Fruit fly (Drosophila melanogaster): ENCODE data around the gene Sec71.

The Sec71 gene

DNA sequence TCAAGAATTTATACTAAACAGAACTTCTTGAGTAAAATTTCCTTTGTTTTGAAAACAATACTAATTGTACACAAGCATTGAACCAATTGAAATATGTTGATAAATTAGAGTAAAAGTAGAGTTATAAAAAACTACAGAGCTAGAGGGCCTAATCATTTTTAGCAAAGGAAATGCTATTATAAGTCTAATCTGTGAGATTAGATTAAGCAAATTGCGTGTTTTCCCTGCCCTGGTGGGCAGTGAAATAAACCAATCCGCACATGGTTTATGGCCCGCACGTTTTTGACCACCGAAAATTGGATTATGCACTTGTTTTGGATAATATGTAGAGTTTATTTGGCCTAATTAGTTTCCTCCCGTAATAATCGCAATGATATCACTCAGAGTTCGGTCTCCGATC is 49.3 kb downstream of the Sec71 start:
- no peak for TF ChIP-seq Clk (GFP tag; optimal IDR thresholded peaks at IDR 0.05)
- TF ChIP-seq CG7101 (tag; optimal IDR thresholded peaks at IDR 0.05) = no peak
- TF ChIP-seq CG1620 (GFP tag; optimal IDR thresholded peaks at IDR 0.05) = no peak
- no peak for TF ChIP-seq cic (GFP tag; optimal IDR thresholded peaks at IDR 0.05)
- no peak for TF ChIP-seq Crg-1 (GFP tag; optimal IDR thresholded peaks at IDR 0.05)
- TF ChIP-seq toe (GFP tag; optimal IDR thresholded peaks at IDR 0.05) = no peak
- no peak for TF ChIP-seq bab1 (GFP tag; optimal IDR thresholded peaks at IDR 0.05)
- no peak for TF ChIP-seq ovo (GFP tag; optimal IDR thresholded peaks at IDR 0.05)
- TF ChIP-seq Hr96 (GFP tag; optimal IDR thresholded peaks at IDR 0.05) = no peak
- TF ChIP-seq kay (GFP tag; ENCODE audit: borderline replicate concordance) = no peak
- TF ChIP-seq CG33017 (tag; optimal IDR thresholded peaks at IDR 0.05) = no peak
- TF ChIP-seq CG12768 (GFP tag; optimal IDR thresholded peaks at IDR 0.05) = no peak
- no peak for TF ChIP-seq CG14711 (tag; optimal IDR thresholded peaks at IDR 0.05)
- no peak for TF ChIP-seq cnc (optimal IDR thresholded peaks at IDR 0.05)
- TF ChIP-seq CG5204 (GFP tag; optimal IDR thresholded peaks at IDR 0.05) = no peak
- TF ChIP-seq tj (GFP tag; optimal IDR thresholded peaks at IDR 0.05) = no peak
- no peak for TF ChIP-seq CG7045 (GFP tag; optimal IDR thresholded peaks at IDR 0.05)

DNA sequence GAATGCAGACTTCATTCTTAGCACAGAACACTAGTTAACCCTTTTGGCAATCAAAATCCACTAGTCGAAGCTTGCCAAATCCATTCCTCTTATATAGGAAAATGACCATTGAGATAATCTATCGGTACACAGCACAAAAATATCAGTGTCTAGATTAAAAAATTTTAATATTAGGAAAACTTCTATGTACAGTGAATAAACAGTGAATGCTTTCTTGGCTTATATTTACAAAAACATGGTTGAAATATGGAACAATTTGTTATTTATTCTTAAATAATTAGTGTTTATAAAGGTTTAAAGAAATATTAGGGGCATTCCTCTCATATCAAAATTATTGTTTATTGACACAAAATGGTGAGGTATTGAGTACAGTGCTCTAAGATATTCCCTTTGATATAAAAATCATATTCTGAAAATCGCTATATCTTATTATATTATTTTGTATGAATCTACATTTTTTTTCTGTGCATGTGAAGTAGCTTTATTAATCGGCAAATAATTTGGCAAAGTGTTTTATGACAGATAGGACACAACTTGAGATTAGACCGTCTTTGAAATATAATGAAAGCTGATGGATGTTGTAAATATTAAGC is 50.5 kb downstream of the Sec71 start, which contains the start of gene CG33306:
Gene CG33306 (minus strand): TSS at position 51 of the 593 bp plus-strand sequence.
- TF ChIP-seq CG11617 (GFP tag; optimal IDR thresholded peaks at IDR 0.05) (peak; percentile 43), Clk (GFP tag; optimal IDR thresholded peaks at IDR 0.05) (no peak), CG7101 (tag; optimal IDR thresholded peaks at IDR 0.05) (peak; percentile 44), CG7045 (GFP tag; optimal IDR thresholded peaks at IDR 0.05) (peak; percentile 5), CG1620 (GFP tag; optimal IDR thresholded peaks at IDR 0.05) (no peak), CG33017 (tag; optimal IDR thresholded peaks at IDR 0.05) (peak; percentile 54), CG14711 (tag; optimal IDR thresholded peaks at IDR 0.05) (peak; percentile 22)

DNA sequence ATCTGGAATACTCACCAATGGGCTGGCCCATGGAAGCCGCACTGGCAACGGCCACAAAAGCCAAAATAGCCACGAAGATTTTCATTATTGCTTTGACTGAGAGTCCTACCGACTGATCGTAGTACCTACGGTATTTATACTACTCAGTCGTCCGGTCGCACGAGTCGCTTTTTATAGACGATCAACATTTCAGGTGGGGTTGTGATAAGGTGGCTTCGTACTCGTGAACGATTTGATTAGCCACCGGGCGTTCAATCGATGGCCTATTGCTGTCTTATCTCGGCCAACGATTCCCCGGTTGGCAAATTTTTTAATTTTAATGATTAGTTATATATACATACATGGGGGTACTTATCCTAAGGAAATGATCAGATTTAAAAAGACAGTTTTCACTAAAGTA is 51.9 kb downstream of the Sec71 start, which contains the start of gene CG8997:
Gene CG8997 (minus strand): TSS at position 148 of the 400 bp plus-strand sequence.
- TF ChIP-seq kay (GFP tag; ENCODE audit: borderline replicate concordance) (peak; percentile 75), Hr96 (GFP tag; optimal IDR thresholded peaks at IDR 0.05) (no peak), CG33017 (tag; optimal IDR thresholded peaks at IDR 0.05) (no peak), toe (GFP tag; optimal IDR thresholded peaks at IDR 0.05) (no peak), Mnt (GFP tag; optimal IDR thresholded peaks at IDR 0.05) (peak; percentile 23), CG12768 (GFP tag; optimal IDR thresholded peaks at IDR 0.05) (peak; percentile 1), CG14711 (tag; optimal IDR thresholded peaks at IDR 0.05) (no peak), CG5204 (GFP tag; optimal IDR thresholded peaks at IDR 0.05) (no peak)

DNA sequence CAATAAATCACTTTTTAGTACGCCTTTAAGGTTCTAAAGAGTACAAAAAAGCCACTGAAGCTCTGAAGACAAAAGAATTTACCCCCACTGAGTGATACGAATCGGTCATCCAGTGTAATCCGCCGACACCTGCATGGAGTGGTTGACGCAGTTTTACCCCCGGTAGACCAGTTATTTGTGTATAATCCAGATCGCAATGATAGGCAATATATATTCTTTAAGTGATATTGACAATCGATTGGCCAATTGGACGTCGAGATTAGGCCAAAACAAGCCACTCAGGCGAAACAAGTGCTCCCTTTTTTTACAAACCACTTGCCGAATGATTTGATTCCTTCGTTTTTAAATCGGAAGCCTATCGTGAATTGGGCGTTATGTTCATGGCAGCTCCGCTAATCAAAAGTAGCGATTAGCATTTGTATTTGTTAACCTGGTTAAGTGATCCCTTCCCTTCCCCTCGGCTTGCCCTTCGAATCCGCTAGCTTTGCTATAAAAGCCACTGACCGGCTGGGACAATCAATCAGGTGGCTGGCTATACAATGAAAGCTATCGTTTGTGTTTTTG is 53.0 kb downstream of the Sec71 start, which contains the start of gene CG7916:
Gene CG7916 (plus strand): TSS at position 514 of the 564 bp plus-strand sequence.
- TF ChIP-seq CG5204 (GFP tag; optimal IDR thresholded peaks at IDR 0.05) (no peak), cnc (optimal IDR thresholded peaks at IDR 0.05) (no peak), cic (GFP tag; optimal IDR thresholded peaks at IDR 0.05) (peak; percentile 54), toe (GFP tag; optimal IDR thresholded peaks at IDR 0.05) (no peak), Clk (GFP tag; optimal IDR thresholded peaks at IDR 0.05) (no peak), Hr96 (GFP tag; optimal IDR thresholded peaks at IDR 0.05) (peak; percentile 6), pad (GFP tag; optimal IDR thresholded peaks at IDR 0.05) (peak; percentile 17), tj (GFP tag; optimal IDR thresholded peaks at IDR 0.05) (no peak), CG11617 (GFP tag; optimal IDR thresholded peaks at IDR 0.05) (no peak), CG7101 (tag; optimal IDR thresholded peaks at IDR 0.05) (no peak), CG12768 (GFP tag; optimal IDR thresholded peaks at IDR 0.05) (peak; percentile 30), CG33017 (tag; optimal IDR thresholded peaks at IDR 0.05) (no peak), ovo (GFP tag; optimal IDR thresholded peaks at IDR 0.05) (no peak), CG1620 (GFP tag; optimal IDR thresholded peaks at IDR 0.05) (no peak), CG7045 (GFP tag; optimal IDR thresholded peaks at IDR 0.05) (no peak), Crg-1 (GFP tag; optimal IDR thresholded peaks at IDR 0.05) (no peak), Mnt (GFP tag; optimal IDR thresholded peaks at IDR 0.05) (no peak), kay (GFP tag; ENCODE audit: borderline replicate concordance) (no peak), CG14711 (tag; optimal IDR thresholded peaks at IDR 0.05) (no peak), bab1 (GFP tag; optimal IDR thresholded peaks at IDR 0.05) (no peak)

DNA sequence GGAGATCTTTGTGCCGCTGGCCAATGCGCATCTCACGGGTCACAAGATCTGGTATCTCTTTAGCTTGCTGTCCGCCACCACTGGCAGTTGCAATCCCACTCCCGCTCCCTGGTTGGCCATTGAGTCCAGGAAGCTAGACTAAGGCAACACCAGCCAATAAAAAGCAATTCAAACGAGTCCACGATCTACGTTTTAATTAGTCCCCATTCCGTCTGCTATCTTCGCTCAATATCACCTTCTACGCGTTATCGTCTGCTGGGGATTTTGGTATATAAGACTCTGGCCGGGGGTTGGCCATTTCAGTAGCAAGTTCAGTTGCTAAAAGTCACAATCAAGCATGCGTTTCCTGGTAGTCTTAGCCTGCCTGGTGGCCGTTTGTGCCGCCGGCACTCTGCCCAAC is 54.3 kb downstream of the Sec71 start, which contains the start of gene CG7953:
Gene CG7953 (plus strand): TSS at position 301 of the 400 bp plus-strand sequence.
- TF ChIP-seq Mnt (GFP tag; optimal IDR thresholded peaks at IDR 0.05) = no peak
- TF ChIP-seq pad (GFP tag; optimal IDR thresholded peaks at IDR 0.05) = no peak
- no peak for TF ChIP-seq CG7101 (tag; optimal IDR thresholded peaks at IDR 0.05)
- TF ChIP-seq ovo (GFP tag; optimal IDR thresholded peaks at IDR 0.05) = no peak
- no peak for TF ChIP-seq cnc (optimal IDR thresholded peaks at IDR 0.05)
- no peak for TF ChIP-seq CG11617 (GFP tag; optimal IDR thresholded peaks at IDR 0.05)
- no peak for TF ChIP-seq CG1620 (GFP tag; optimal IDR thresholded peaks at IDR 0.05)
- no peak for TF ChIP-seq Hr96 (GFP tag; optimal IDR thresholded peaks at IDR 0.05)
- TF ChIP-seq Crg-1 (GFP tag; optimal IDR thresholded peaks at IDR 0.05) = no peak
- no peak for TF ChIP-seq CG12768 (GFP tag; optimal IDR thresholded peaks at IDR 0.05)
- no peak for TF ChIP-seq tj (GFP tag; optimal IDR thresholded peaks at IDR 0.05)
- TF ChIP-seq CG33017 (tag; optimal IDR thresholded peaks at IDR 0.05) = no peak
- TF ChIP-seq cic (GFP tag; optimal IDR thresholded peaks at IDR 0.05) = no peak
- TF ChIP-seq Clk (GFP tag; optimal IDR thresholded peaks at IDR 0.05) = no peak
- TF ChIP-seq CG14711 (tag; optimal IDR thresholded peaks at IDR 0.05) = no peak
- no peak for TF ChIP-seq bab1 (GFP tag; optimal IDR thresholded peaks at IDR 0.05)
- TF ChIP-seq CG7045 (GFP tag; optimal IDR thresholded peaks at IDR 0.05) = no peak
- no peak for TF ChIP-seq toe (GFP tag; optimal IDR thresholded peaks at IDR 0.05)

DNA sequence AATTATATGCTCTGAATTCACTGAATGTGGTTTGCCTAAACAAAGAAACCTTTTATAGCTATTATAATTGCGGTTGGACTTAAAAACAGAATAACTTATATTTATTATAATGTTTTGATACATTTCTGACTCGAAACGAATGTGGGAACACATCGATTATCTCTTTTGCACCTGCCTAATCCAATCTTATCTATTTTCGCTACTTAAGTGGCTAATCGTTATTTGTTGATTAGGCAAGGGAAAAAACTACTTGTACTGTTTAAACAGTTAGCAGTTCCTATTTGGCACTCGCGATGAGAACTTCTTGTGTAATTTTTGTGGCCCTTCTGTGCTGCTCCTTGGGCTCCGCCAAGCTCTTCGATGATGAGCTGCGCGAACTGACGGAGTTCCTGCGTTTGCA is 55.8 kb downstream of the Sec71 start, which contains the start of gene CG7968:
Gene CG7968 (plus strand): TSS at position 276 of the 400 bp plus-strand sequence.
- no peak for TF ChIP-seq Crg-1 (GFP tag; optimal IDR thresholded peaks at IDR 0.05)
- TF ChIP-seq cic (GFP tag; optimal IDR thresholded peaks at IDR 0.05) = no peak
- no peak for TF ChIP-seq tj (GFP tag; optimal IDR thresholded peaks at IDR 0.05)

All from whole organism, adult.